Fruit fly (Drosophila melanogaster): ENCODE measurements around the gene ATPsynO.

DNA sequence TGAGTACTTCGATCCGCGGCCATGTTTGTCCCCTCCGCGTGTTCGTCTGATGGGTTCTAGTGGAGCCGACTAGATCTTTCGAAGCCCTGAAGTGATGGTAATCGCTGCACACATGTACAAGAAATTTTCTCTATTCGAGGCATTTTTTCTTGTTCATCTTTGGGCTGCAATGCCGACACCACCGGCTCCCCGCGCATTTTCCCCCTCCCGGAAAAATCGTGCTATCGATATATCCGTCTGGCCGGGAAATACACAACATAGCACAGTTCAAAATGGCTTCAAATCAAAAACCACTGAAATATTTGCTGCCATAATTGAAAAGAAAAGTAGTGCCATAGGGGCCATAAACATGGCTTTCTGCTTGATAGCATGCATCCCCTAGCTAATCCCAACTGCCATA, 1.4 kb upstream of the ATPsynO start:
- TF ChIP-seq CTCF (optimal IDR thresholded peaks at IDR 0.05) (no peak), CG8478 (optimal IDR thresholded peaks at IDR 0.05) (no peak)

Measured in S2 (cell line).